Worm (Caenorhabditis elegans) whole organism, midembryonic: Measurements from ENCODE around the gene C35A11.3.

Source experiments
- T22C8.4 ChIP-seq: fragments of 200-800 bp; sonication (Bioruptor generic); IDR thresholded peaks from 2 replicates; pipeline ENCODE4 v1.3.6; 2022; ENCODE audit warnings: missing genetic modification characterization, missing compliant biosample characterization
- cog-1 ChIP-seq: sonication (generic microtip); optimal IDR thresholded peaks from 2 replicates; lab custom pipeline; 2016; ENCODE audit warnings: missing genetic modification characterization, missing compliant biosample characterization
- flt-1 ChIP-seq: fragments of 200-800 bp; sonication (Bioruptor generic); IDR thresholded peaks from 2 replicates; pipeline ENCODE4 v1.3.6; 2022; ENCODE audit warnings: missing genetic modification characterization, missing compliant biosample characterization
- klf-2 ChIP-seq: fragments of 200-800 bp; sonication (Bioruptor generic); conservative IDR thresholded peaks from 2 replicates; pipeline ENCODE4 v1.3.6; 2022; ENCODE audit warnings: missing genetic modification reagents, missing genetic modification characterization, missing compliant biosample characterization
- med-1 ChIP-seq: sonication (generic microtip); optimal IDR thresholded peaks from 2 replicates; lab custom pipeline; 2017; ENCODE audit warnings: missing genetic modification characterization, mild to moderate bottlenecking, missing compliant biosample characterization, antibody characterized with exemption, missing genetic modification reagents; ENCODE audit not compliant: insufficient read depth
- tab-1 ChIP-seq: fragments of 200-800 bp; sonication (Bioruptor generic); IDR thresholded peaks from 2 replicates; pipeline ENCODE4 v1.3.6; 2022; ENCODE audit warnings: missing genetic modification characterization, missing compliant biosample characterization
- ztf-23 ChIP-seq: fragments of 200-800 bp; sonication (Bioruptor generic); IDR thresholded peaks from 2 replicates; pipeline ENCODE4 v1.3.6; 2022; ENCODE audit warnings: missing genetic modification reagents, missing genetic modification characterization, missing compliant biosample characterization

DNA sequence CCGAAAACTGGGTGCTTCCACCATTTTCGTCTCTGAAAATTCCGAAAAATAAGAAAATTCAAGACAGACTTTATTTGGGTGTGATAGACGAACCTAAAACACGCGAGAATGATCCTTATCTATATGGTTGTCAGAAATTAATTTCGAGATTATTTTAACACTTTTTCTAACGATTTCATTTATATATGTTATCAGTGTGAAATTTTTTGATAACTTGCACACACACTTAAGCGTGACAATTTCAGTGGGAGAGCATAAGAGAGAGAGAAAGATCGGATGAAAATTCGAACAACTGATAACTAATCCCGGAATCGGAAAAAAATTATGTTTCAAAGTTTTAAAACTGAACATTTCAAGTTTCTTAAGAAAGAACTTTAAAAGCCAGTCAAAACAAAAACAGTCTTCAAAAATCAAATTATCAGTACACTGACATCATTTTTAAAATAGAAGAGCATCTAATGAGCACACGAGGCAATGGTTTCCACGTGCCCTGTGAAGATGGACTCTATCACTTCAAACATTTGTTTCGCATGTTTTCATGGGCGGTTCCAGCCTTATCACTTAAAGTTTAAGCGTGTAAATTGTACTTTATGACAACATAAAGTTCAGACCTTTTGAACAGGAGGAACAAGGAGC is 20.9 kb downstream of the C35A11.3 start, which contains the start of gene C35A11.4:
- TF ChIP-seq T22C8.4 (GFP tag; lab: Robert Waterston, UW): no peak
- no peak for TF ChIP-seq tab-1 (GFP tag; lab: Robert Waterston, UW)
- TF ChIP-seq med-1 (GFP tag; lab: Kevin White, UChicago): no peak
- no peak for TF ChIP-seq ztf-23 (GFP tag; lab: Robert Waterston, UW)
- no peak for TF ChIP-seq cog-1 (tag; lab: Kevin White, UChicago)
- TF ChIP-seq klf-2 (GFP tag; lab: Robert Waterston, UW): no peak
- no peak for TF ChIP-seq flt-1
